Fruit fly (Drosophila melanogaster) whole organism, embryonic: Measurements from ENCODE around the gene CG11600.

ENCODE experiments used
- Abd-B ChIP-seq: fragments of 200-800 bp; sonication (Bioruptor generic); optimal IDR thresholded peaks from 2 replicates; lab custom pipeline; 2018; ENCODE audit warnings: missing biosample characterization, mild to moderate bottlenecking, missing genetic modification characterization, moderate library complexity
- Ada2b ChIP-seq: fragments of 200-800 bp; sonication (Bioruptor generic); IDR thresholded peaks from 2 replicates; pipeline ENCODE4 v1.3.6; 2022; ENCODE audit warnings: missing biosample characterization, missing genetic modification characterization
- C15 ChIP-seq: fragments of 200-800 bp; sonication (Bioruptor generic); IDR thresholded peaks from 3 replicates; pipeline ENCODE4 v1.3.6; 2022; ENCODE audit warnings: missing biosample characterization, missing genetic modification characterization
- CG14441 ChIP-seq: fragments of 200-800 bp; sonication (Bioruptor generic); IDR thresholded peaks from 2 replicates; pipeline ENCODE4 v1.3.6; 2022; ENCODE audit warnings: missing biosample characterization, missing genetic modification characterization
- CG15479 ChIP-seq: fragments of 200-800 bp; sonication (Bioruptor generic); optimal IDR thresholded peaks from 3 replicates; lab custom pipeline; 2019; ENCODE audit warnings: missing biosample characterization, mild to moderate bottlenecking, missing genetic modification characterization, moderate library complexity
- CTCF ChIP-seq: fragments of 200-800 bp; sonication (Bioruptor generic); optimal IDR thresholded peaks from 2 replicates; lab custom pipeline; 2017; ENCODE audit warnings: missing biosample characterization, mild to moderate bottlenecking, missing genetic modification characterization, moderate library complexity
- Jarid2 ChIP-seq: fragments of 200-800 bp; sonication (Bioruptor generic); optimal IDR thresholded peaks from 3 replicates; lab custom pipeline; 2017; ENCODE audit warnings: mild to moderate bottlenecking, missing biosample characterization, missing genetic modification reagents, missing genetic modification characterization
- gem ChIP-seq: fragments of 200-800 bp; sonication (Bioruptor generic); optimal IDR thresholded peaks from 2 replicates; lab custom pipeline; 2019; ENCODE audit warnings: missing biosample characterization, mild to moderate bottlenecking, missing genetic modification characterization, moderate library complexity

DNA sequence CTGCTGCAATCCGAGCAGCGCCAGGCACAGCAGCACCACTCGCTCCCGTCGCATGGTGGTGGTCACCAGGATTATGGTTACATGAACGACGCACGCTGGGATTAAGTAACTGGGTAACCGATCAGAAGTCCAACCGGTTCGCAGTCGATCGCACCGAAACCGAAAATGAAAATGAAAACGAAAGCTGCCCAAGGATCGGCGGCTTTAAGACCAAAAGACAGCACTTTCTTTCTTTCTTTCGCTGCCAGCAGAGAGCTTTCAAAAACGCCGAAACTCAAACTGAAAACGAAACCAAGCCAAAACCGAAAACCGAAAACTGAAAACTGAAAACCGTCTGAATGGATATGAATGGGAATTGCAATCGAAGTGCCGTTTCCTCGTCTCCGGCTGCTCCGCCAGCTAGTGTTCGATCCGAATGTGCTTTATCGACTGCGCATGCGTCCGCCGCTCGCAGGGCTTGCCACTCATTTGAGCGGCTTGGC is 5.8 kb downstream of the CG11600 start, which contains the start of gene CG6753:
- TF ChIP-seq CTCF (GFP tag; lab: Kevin White, UChicago), result no peak
- TF ChIP-seq CG15479 (GFP tag; lab: Kevin White, UChicago), result no peak
- TF ChIP-seq gem (tag; lab: Kevin White, UChicago), result no peak
- no peak for TF ChIP-seq Jarid2 (GFP tag; lab: Kevin White, UChicago)
- no peak for TF ChIP-seq C15 (GFP tag; lab: Robert Waterston, UW)
- TF ChIP-seq Ada2b (GFP tag; lab: Robert Waterston, UW), result no peak
- no peak for TF ChIP-seq CG14441 (GFP tag; lab: Robert Waterston, UW)
- TF ChIP-seq Abd-B (GFP tag; lab: Kevin White, UChicago), result no peak
